Fruit fly (Drosophila melanogaster): ENCODE results near the gene Ptpmeg.
A peak's percentile ranks its signal among the peaks of the same experiment; 100 is the strongest.

The Ptpmeg gene

dm6 chr3L:377222-378071, 49.5 kb downstream of the Ptpmeg start (continued):
- TF ChIP-seq tin (GFP tag; optimal IDR thresholded peaks at IDR 0.05) (peak; percentile 83), CG17361 (GFP tag; IDR thresholded peaks at IDR 0.05) (peak; percentile 96), odd (GFP tag; optimal IDR thresholded peaks at IDR 0.05) (peak; percentile 92), Tbp (GFP tag; optimal IDR thresholded peaks at IDR 0.05) (no peak), Dad (GFP tag; optimal IDR thresholded peaks at IDR 0.05) (no peak), Usf (GFP tag; optimal IDR thresholded peaks at IDR 0.05) (peak; percentile 75), ems (GFP tag; optimal IDR thresholded peaks at IDR 0.05) (peak; percentile 25), CG12942 (GFP tag; optimal IDR thresholded peaks at IDR 0.05) (peak; percentile 69), CG8388 (GFP tag; optimal IDR thresholded peaks at IDR 0.05) (peak; percentile 92), cato (GFP tag; optimal IDR thresholded peaks at IDR 0.05; ENCODE audit: borderline replicate concordance) (peak; percentile 52), bowl (GFP tag; IDR thresholded peaks at IDR 0.05) (no peak), pho (GFP tag; optimal IDR thresholded peaks at IDR 0.05) (no peak), Neu2 (GFP tag; optimal IDR thresholded peaks at IDR 0.05; ENCODE audit: borderline replicate concordance) (no peak), CG10654 (GFP tag; optimal IDR thresholded peaks at IDR 0.05) (peak; percentile 73), CG10267 (tag; optimal IDR thresholded peaks at IDR 0.05) (peak; percentile 88), esg (GFP tag; conservative IDR thresholded peaks at IDR 0.05) (peak; percentile 65; the same call in 1 of the 2 replicates), amos (GFP tag; IDR thresholded peaks at IDR 0.05; ENCODE audit: partially characterized antibody) (no peak), ab (GFP tag; optimal IDR thresholded peaks at IDR 0.05) (no peak), CG11560 (tag; IDR thresholded peaks at IDR 0.05) (peak; percentile 51; the same call in 2 of the 3 replicates), Med (GFP tag) (peak; percentile 75), CkIIα-i1 (GFP tag; IDR thresholded peaks at IDR 0.05) (no peak), ara (GFP tag; IDR thresholded peaks at IDR 0.05) (peak; percentile 66), pzg (GFP tag; optimal IDR thresholded peaks at IDR 0.05) (no peak), Ravus (GFP tag; IDR thresholded peaks at IDR 0.05) (peak; percentile 25), Rfx (GFP tag; IDR thresholded peaks at IDR 0.05) (peak; percentile 79), CG6689 (GFP tag; IDR thresholded peaks at IDR 0.05) (peak; percentile 87), knrl (GFP tag; IDR thresholded peaks at IDR 0.05; ENCODE audit: partially characterized antibody) (no peak), stwl (tag; optimal IDR thresholded peaks at IDR 0.05) (no peak), bab2 (GFP tag; optimal IDR thresholded peaks at IDR 0.05) (peak; percentile 9), gcm (GFP tag; optimal IDR thresholded peaks at IDR 0.05) (peak; percentile 92), Oli (tag; optimal IDR thresholded peaks at IDR 0.05) (peak; percentile 94), stc (GFP tag; IDR thresholded peaks at IDR 0.05) (peak; percentile 78), phol (tag; optimal IDR thresholded peaks at IDR 0.05) (peak; percentile 94), MTF-1 (GFP tag; optimal IDR thresholded peaks at IDR 0.05; ENCODE audit: borderline replicate concordance) (peak; percentile 66), Taf1 (GFP tag; IDR thresholded peaks at IDR 0.05) (peak; percentile 54), Kr (GFP tag; optimal IDR thresholded peaks at IDR 0.05) (no peak), CG15514 (GFP tag; optimal IDR thresholded peaks at IDR 0.05) (peak; percentile 79), NK7.1 (GFP tag; optimal IDR thresholded peaks at IDR 0.05) (no peak), sim (GFP tag; IDR thresholded peaks at IDR 0.05) (peak; percentile 64; the same call in 1 of the 2 replicates), CG32532 (GFP tag; IDR thresholded peaks at IDR 0.05) (peak; percentile 80), Dfd (GFP tag; optimal IDR thresholded peaks at IDR 0.05) (no peak), CG1024 (GFP tag; IDR thresholded peaks at IDR 0.05) (no peak; the same call in 1 of the 2 replicates), CG15696 (tag; optimal IDR thresholded peaks at IDR 0.05) (peak; percentile 93), maf-S (GFP tag; optimal IDR thresholded peaks at IDR 0.05) (no peak), disco-r (GFP tag; optimal IDR thresholded peaks at IDR 0.05) (no peak), Awh (GFP tag; IDR thresholded peaks at IDR 0.05) (peak; percentile 67), ftz-f1 (GFP tag; optimal IDR thresholded peaks at IDR 0.05) (no peak), seq (GFP tag; IDR thresholded peaks at IDR 0.05) (peak; percentile 78), CG1602 (GFP tag; optimal IDR thresholded peaks at IDR 0.05) (peak; percentile 76), CG5245 (GFP tag; optimal IDR thresholded peaks at IDR 0.05) (peak; percentile 59)

All from whole organism, embryonic.